Fruit fly (Drosophila melanogaster) whole organism, pupa: ENCODE measurements around the gene CG10479.
A peak's percentile ranks its signal among the peaks of the same experiment; 100 is the strongest.

Experiments used
- CG10348 ChIP-seq: fragments of 200-800 bp; sonication (Bioruptor generic); IDR thresholded peaks from 2 replicates; pipeline ENCODE4 v1.3.6; 2022; ENCODE audit warnings: missing biosample characterization, missing genetic modification characterization
- CG12605 ChIP-seq: fragments of 200-800 bp; sonication (Bioruptor generic); IDR thresholded peaks from 2 replicates; pipeline ENCODE4 v1.3.6; 2022; ENCODE audit warnings: missing biosample characterization, missing genetic modification characterization
- CG13204 ChIP-seq: fragments of 200-800 bp; sonication (Bioruptor generic); optimal IDR thresholded peaks from 2 replicates; lab custom pipeline; 2018; ENCODE audit warnings: missing biosample characterization, mild to moderate bottlenecking, missing genetic modification characterization, moderate library complexity
- CG14655 ChIP-seq: fragments of 200-800 bp; sonication (Bioruptor generic); optimal IDR thresholded peaks from 3 replicates; lab custom pipeline; 2017; ENCODE audit warnings: mild to moderate bottlenecking, missing biosample characterization, missing genetic modification reagents, missing genetic modification characterization
- CG15710 ChIP-seq: fragments of 200-800 bp; sonication (Bioruptor generic); optimal IDR thresholded peaks from 2 replicates; lab custom pipeline; 2018; ENCODE audit warnings: missing biosample characterization, mild to moderate bottlenecking, missing genetic modification characterization, moderate library complexity
- CG17806 ChIP-seq: fragments of 200-800 bp; sonication (Bioruptor generic); optimal IDR thresholded peaks from 2 replicates; lab custom pipeline; 2018; ENCODE audit warnings: missing biosample characterization, mild to moderate bottlenecking, missing genetic modification characterization, moderate library complexity
- CG32121 ChIP-seq: fragments of 200-800 bp; sonication (Bioruptor generic); IDR thresholded peaks from 2 replicates; pipeline ENCODE4 v1.3.6; 2022; ENCODE audit warnings: missing biosample characterization, missing genetic modification characterization
- CG34367 ChIP-seq: fragments of 200-800 bp; sonication (Bioruptor generic); optimal IDR thresholded peaks from 2 replicates; lab custom pipeline; 2018; ENCODE audit warnings: missing biosample characterization, mild to moderate bottlenecking, missing genetic modification characterization
- CG4496 ChIP-seq: fragments of 200-800 bp; sonication (Bioruptor generic); IDR thresholded peaks from 3 replicates; pipeline ENCODE4 v1.3.6; 2022; ENCODE audit warnings: missing biosample characterization, missing genetic modification characterization
- CG8159 ChIP-seq: fragments of 200-800 bp; sonication (Bioruptor generic); optimal IDR thresholded peaks from 3 replicates; lab custom pipeline; 2018; ENCODE audit warnings: missing biosample characterization, mild to moderate bottlenecking, missing genetic modification characterization, moderate library complexity
- CG8301 ChIP-seq: fragments of 200-800 bp; sonication (Bioruptor generic); optimal IDR thresholded peaks from 2 replicates; lab custom pipeline; 2018; ENCODE audit warnings: missing biosample characterization, mild to moderate bottlenecking, missing genetic modification characterization
- CG9948 ChIP-seq: fragments of 200-800 bp; sonication (Bioruptor generic); optimal IDR thresholded peaks from 2 replicates; lab custom pipeline; 2018; ENCODE audit warnings: missing biosample characterization, mild to moderate bottlenecking, missing genetic modification characterization, moderate library complexity
- D1 ChIP-seq: fragments of 200-800 bp; sonication (Bioruptor generic); optimal IDR thresholded peaks from 2 replicates; lab custom pipeline; 2018; ENCODE audit warnings: missing biosample characterization, mild to moderate bottlenecking, missing genetic modification characterization, moderate library complexity
- EcR ChIP-seq: fragments of 200-800 bp; sonication (Bioruptor generic); optimal IDR thresholded peaks from 3 replicates; lab custom pipeline; 2019; ENCODE audit warnings: missing biosample characterization, missing genetic modification characterization, mild to moderate bottlenecking, moderate library complexity, missing genetic modification reagents
- Ets98B ChIP-seq: fragments of 200-800 bp; sonication (Bioruptor generic); IDR thresholded peaks from 2 replicates; pipeline ENCODE4 v1.3.6; 2022; ENCODE audit warnings: missing biosample characterization, missing genetic modification characterization
- Pif1A ChIP-seq: fragments of 200-800 bp; sonication (Bioruptor generic); optimal IDR thresholded peaks from 3 replicates; lab custom pipeline; 2016; ENCODE audit warnings: missing biosample characterization, missing genetic modification characterization
- Pif1B ChIP-seq: fragments of 200-800 bp; sonication (Bioruptor generic); optimal IDR thresholded peaks from 3 replicates; lab custom pipeline; 2016; ENCODE audit warnings: missing biosample characterization, missing genetic modification characterization
- Snoo ChIP-seq: fragments of 200-800 bp; sonication (Bioruptor generic); optimal IDR thresholded peaks from 3 replicates; lab custom pipeline; 2017; ENCODE audit warnings: missing biosample characterization, mild to moderate bottlenecking, missing genetic modification characterization, inconsistent platforms
- gl ChIP-seq: fragments of 200-800 bp; sonication (Bioruptor generic); optimal IDR thresholded peaks from 2 replicates; lab custom pipeline; 2018; ENCODE audit warnings: missing biosample characterization, mild to moderate bottlenecking, missing genetic modification characterization
- rn ChIP-seq: fragments of 200-800 bp; sonication (Bioruptor generic); IDR thresholded peaks from 2 replicates; pipeline ENCODE4 v1.3.6; 2022; ENCODE audit warnings: missing biosample characterization, missing genetic modification characterization

The CG10479 gene

dm6 chr3L:5987637-5988036, 11.8 kb upstream of the CG10479 start:
- no peak for TF ChIP-seq CG13204 (GFP tag; lab: Kevin White, UChicago)
- no peak for TF ChIP-seq rn
- no peak for TF ChIP-seq Ets98B (GFP tag; lab: Robert Waterston, UW)
- no peak for TF ChIP-seq Snoo (tag; lab: Kevin White, UChicago)
- no peak for TF ChIP-seq CG15710 (tag; lab: Kevin White, UChicago)
- no peak for TF ChIP-seq CG32121 (GFP tag; lab: Robert Waterston, UW)
- TF ChIP-seq gl, result no peak
- TF ChIP-seq CG8159 (tag; lab: Kevin White, UChicago), result no peak
- no peak for TF ChIP-seq D1 (tag; lab: Kevin White, UChicago)
- TF ChIP-seq CG14655 (GFP tag; lab: Kevin White, UChicago), result no peak
- TF ChIP-seq CG8301 (tag; lab: Kevin White, UChicago), result no peak
- no peak for TF ChIP-seq Pif1A
- TF ChIP-seq CG12605 (GFP tag; lab: Robert Waterston, UW), result no peak
- no peak for TF ChIP-seq Pif1B (GFP tag; lab: Kevin White, UChicago)
- TF ChIP-seq CG10348 (GFP tag; lab: Robert Waterston, UW), result no peak
- no peak for TF ChIP-seq CG4496 (GFP tag; lab: Robert Waterston, UW)
- TF ChIP-seq CG34367 (tag; lab: Kevin White, UChicago), result no peak

- no peak for TF ChIP-seq Ets98B (GFP tag; lab: Robert Waterston, UW)
- peak; percentile 14 for TF ChIP-seq CG15710 (tag; lab: Kevin White, UChicago)
- TF ChIP-seq gl, result no peak
Observed at dm6 chr3L:5983593-5984225, 7.9 kb upstream of the CG10479 start.

- TF ChIP-seq CG10348 (GFP tag; lab: Robert Waterston, UW) (no peak), EcR (GFP tag; lab: Kevin White, UChicago) (no peak), CG9948 (tag; lab: Kevin White, UChicago) (no peak), Ets98B (GFP tag; lab: Robert Waterston, UW) (no peak)
Observed at dm6 chr3L:5982921-5983546, 7.2 kb upstream of the CG10479 start.

- TF ChIP-seq CG8159 (tag; lab: Kevin White, UChicago) (no peak), Snoo (tag; lab: Kevin White, UChicago) (no peak), CG15710 (tag; lab: Kevin White, UChicago) (no peak), CG34367 (tag; lab: Kevin White, UChicago) (no peak), EcR (GFP tag; lab: Kevin White, UChicago) (no peak), CG13204 (GFP tag; lab: Kevin White, UChicago) (no peak), Pif1B (GFP tag; lab: Kevin White, UChicago) (no peak), CG9948 (tag; lab: Kevin White, UChicago) (no peak), CG8301 (tag; lab: Kevin White, UChicago) (no peak), CG4496 (GFP tag; lab: Robert Waterston, UW) (no peak), rn (no peak), CG32121 (GFP tag; lab: Robert Waterston, UW) (no peak), CG10348 (GFP tag; lab: Robert Waterston, UW) (no peak), CG17806 (tag; lab: Kevin White, UChicago) (no peak), CG14655 (GFP tag; lab: Kevin White, UChicago) (no peak), Pif1A (no peak)
Observed at dm6 chr3L:5980552-5981351, 4.9 kb upstream of the CG10479 start.

dm6 chr3L:5980120-5980519, 4.3 kb upstream of the CG10479 start:
- no peak for TF ChIP-seq CG4496 (GFP tag; lab: Robert Waterston, UW)
- TF ChIP-seq CG8159 (tag; lab: Kevin White, UChicago), result no peak
- TF ChIP-seq Pif1A, result no peak
- no peak for TF ChIP-seq CG12605 (GFP tag; lab: Robert Waterston, UW)
- no peak for TF ChIP-seq CG17806 (tag; lab: Kevin White, UChicago)
- TF ChIP-seq, all 21 proteins: peak for 0

dm6 chr3L:5979460-5979859, 3.7 kb upstream of the CG10479 start:
- TF ChIP-seq CG10348 (GFP tag; lab: Robert Waterston, UW) (no peak), gl (no peak), CG34367 (tag; lab: Kevin White, UChicago) (no peak), CG15710 (tag; lab: Kevin White, UChicago) (no peak), CG9948 (tag; lab: Kevin White, UChicago) (no peak), CG17806 (tag; lab: Kevin White, UChicago) (no peak), Pif1A (no peak), Snoo (tag; lab: Kevin White, UChicago) (no peak), Pif1B (GFP tag; lab: Kevin White, UChicago) (no peak), CG12605 (GFP tag; lab: Robert Waterston, UW) (no peak), EcR (GFP tag; lab: Kevin White, UChicago) (no peak), Ets98B (GFP tag; lab: Robert Waterston, UW) (no peak)
- TF ChIP-seq, all 21 proteins: peak for 0
